Fruit fly (Drosophila melanogaster) whole organism, embryonic: ENCODE measurements around the gene Tom.
A peak's percentile ranks its signal among the peaks of the same experiment; 100 is the strongest.

Experiments
- Ada2b ChIP-seq: fragments of 200-800 bp; sonication (Bioruptor generic); IDR thresholded peaks from 2 replicates; pipeline ENCODE4 v1.3.6; 2022; ENCODE audit warnings: missing biosample characterization, missing genetic modification characterization
- Bdp1 ChIP-seq: fragments of 200-800 bp; sonication (Bioruptor generic); optimal IDR thresholded peaks from 3 replicates; lab custom pipeline; 2016; ENCODE audit warnings: missing biosample characterization, missing genetic modification characterization
- CG10959 ChIP-seq: fragments of 200-800 bp; sonication (Bioruptor generic); IDR thresholded peaks from 2 replicates; pipeline ENCODE4 v1.3.6; 2022; ENCODE audit warnings: missing biosample characterization, missing genetic modification characterization
- CG11560 ChIP-seq: fragments of 200-800 bp; sonication (Bioruptor generic); IDR thresholded peaks from 3 replicates; pipeline ENCODE4 v1.3.6; 2022; ENCODE audit warnings: missing biosample characterization, missing genetic modification characterization
- CG11695 ChIP-seq: fragments of 200-800 bp; sonication (Bioruptor generic); IDR thresholded peaks from 3 replicates; pipeline ENCODE4 v1.3.6; 2022; ENCODE audit warnings: missing biosample characterization, missing genetic modification characterization
- CG11696 ChIP-seq: fragments of 200-800 bp; sonication (Bioruptor generic); IDR thresholded peaks from 2 replicates; pipeline ENCODE4 v1.3.6; 2022; ENCODE audit warnings: missing biosample characterization, missing genetic modification characterization
- CG12236 ChIP-seq: fragments of 200-800 bp; sonication (Bioruptor generic); optimal IDR thresholded peaks from 2 replicates; lab custom pipeline; 2016; ENCODE audit warnings: missing biosample characterization, missing genetic modification characterization
- CG14710 ChIP-seq: fragments of 200-800 bp; sonication (Bioruptor generic); optimal IDR thresholded peaks from 3 replicates; lab custom pipeline; 2019; ENCODE audit warnings: missing biosample characterization, mild to moderate bottlenecking, missing genetic modification characterization, moderate library complexity
- CG1602 ChIP-seq: fragments of 200-800 bp; sonication (Bioruptor generic); optimal IDR thresholded peaks from 3 replicates; lab custom pipeline; 2016; ENCODE audit warnings: missing biosample characterization, missing genetic modification characterization
- CG1647 ChIP-seq: fragments of 200-800 bp; sonication (Bioruptor generic); optimal IDR thresholded peaks from 3 replicates; lab custom pipeline; 2016; ENCODE audit warnings: missing biosample characterization, missing genetic modification characterization
- CG2116 ChIP-seq: fragments of 200-800 bp; sonication (Bioruptor generic); optimal IDR thresholded peaks from 3 replicates; lab custom pipeline; 2018; ENCODE audit warnings: missing biosample characterization, mild to moderate bottlenecking, missing genetic modification characterization
- CG6272 ChIP-seq: fragments of 200-800 bp; sonication (Bioruptor generic); IDR thresholded peaks from 2 replicates; pipeline ENCODE4 v1.3.6; 2022; ENCODE audit warnings: missing biosample characterization, missing genetic modification characterization
- CG7987 ChIP-seq: fragments of 200-800 bp; sonication (Bioruptor generic); optimal IDR thresholded peaks from 2 replicates; lab custom pipeline; 2018; ENCODE audit warnings: missing biosample characterization, mild to moderate bottlenecking, missing genetic modification characterization, moderate library complexity
- CG8359 ChIP-seq: fragments of 200-800 bp; sonication (Bioruptor generic); optimal IDR thresholded peaks from 2 replicates; lab custom pipeline; 2017; ENCODE audit warnings: missing biosample characterization, mild to moderate bottlenecking, missing genetic modification characterization, borderline replicate concordance
- CG9215 ChIP-seq: fragments of 200-800 bp; sonication (Bioruptor generic); IDR thresholded peaks from 2 replicates; pipeline ENCODE4 v1.3.6; 2022; ENCODE audit warnings: missing biosample characterization, missing genetic modification characterization
- CrebB ChIP-seq: fragments of 200-800 bp; sonication (Bioruptor generic); optimal IDR thresholded peaks from 3 replicates; lab custom pipeline; 2018; ENCODE audit warnings: missing biosample characterization, mild to moderate bottlenecking, missing genetic modification characterization
- D ChIP-seq, 2 experiments: fragments of 200-800 bp in 1 of 2; fragments of >200 bp in 1 of 2; sonication (Bioruptor generic) in 1 of 2; optimal IDR thresholded peaks; 2 replicates in 1 of 2; 3 replicates in 1 of 2; lab custom pipeline; 2017; ENCODE audit warnings: mild to moderate bottlenecking in 1 of 2, missing biosample characterization in 1 of 2, missing genetic modification characterization in 1 of 2, missing genetic modification reagents in 1 of 2
- Deaf1 ChIP-seq: fragments of 200-800 bp; optimal IDR thresholded peaks from 3 replicates; lab custom pipeline; 2019; ENCODE audit warnings: missing biosample characterization, mild to moderate bottlenecking, missing genetic modification characterization, moderate library complexity
- Dfd ChIP-seq, 2 experiments: fragments of >200 bp; optimal IDR thresholded peaks; 2 replicates each; lab custom pipeline; 2017; ENCODE audit warnings: missing biosample characterization in 2 of 2, missing genetic modification characterization in 2 of 2
- E2f1 ChIP-seq: fragments of 200-800 bp; sonication (Bioruptor generic); IDR thresholded peaks from 2 replicates; pipeline ENCODE4 v1.3.6; 2022; ENCODE audit warnings: missing biosample characterization, missing genetic modification characterization
- Elba2 ChIP-seq: fragments of 200-800 bp; sonication (Bioruptor generic); optimal IDR thresholded peaks from 3 replicates; lab custom pipeline; 2016; ENCODE audit warnings: missing biosample characterization, missing genetic modification characterization
- Hr3 ChIP-seq: fragments of 200-800 bp; sonication (Bioruptor generic); optimal IDR thresholded peaks from 3 replicates; lab custom pipeline; 2016; ENCODE audit warnings: missing biosample characterization, missing genetic modification characterization
- Mad ChIP-seq: fragments of 200-800 bp; sonication (Bioruptor generic); optimal IDR thresholded peaks from 2 replicates; lab custom pipeline; 2016; ENCODE audit warnings: missing biosample characterization, missing genetic modification characterization
- Oli ChIP-seq: fragments of 200-800 bp; sonication (Bioruptor generic); optimal IDR thresholded peaks from 2 replicates; lab custom pipeline; 2018; ENCODE audit warnings: missing biosample characterization, mild to moderate bottlenecking, missing genetic modification characterization, moderate library complexity
- Optix ChIP-seq: fragments of 200-800 bp; sonication (Bioruptor generic); IDR thresholded peaks from 3 replicates; pipeline ENCODE4 v1.3.6; 2022; ENCODE audit warnings: missing biosample characterization, missing genetic modification characterization
- PHDP ChIP-seq: fragments of 200-800 bp; sonication (Bioruptor generic); optimal IDR thresholded peaks from 3 replicates; lab custom pipeline; 2018; ENCODE audit warnings: missing biosample characterization, mild to moderate bottlenecking, missing genetic modification characterization, moderate library complexity
- Rx ChIP-seq: fragments of 200-800 bp; sonication (Bioruptor generic); IDR thresholded peaks from 2 replicates; pipeline ENCODE4 v1.3.6; 2022; ENCODE audit warnings: missing biosample characterization, missing genetic modification characterization
- Sin3A ChIP-seq: fragments of >200 bp; optimal IDR thresholded peaks from 2 replicates; lab custom pipeline; 2018
- Sry-β ChIP-seq: fragments of 200-800 bp; sonication (Bioruptor generic); optimal IDR thresholded peaks from 2 replicates; lab custom pipeline; 2018; ENCODE audit warnings: missing biosample characterization, mild to moderate bottlenecking, missing genetic modification characterization, moderate library complexity
- Stat92E ChIP-seq, 3 experiments: fragments of >200 bp in 2 of 3; fragments of 200-800 bp in 1 of 3; sonication (Bioruptor generic) in 1 of 3; optimal IDR thresholded peaks; 2 replicates each; lab custom pipeline; 2017 to 2019; ENCODE audit warnings: missing biosample characterization in 3 of 3, missing genetic modification characterization in 3 of 3, mild to moderate bottlenecking in 1 of 3, moderate library complexity in 1 of 3
- chinmo ChIP-seq: fragments of 200-800 bp; sonication (Bioruptor generic); IDR thresholded peaks from 4 replicates; pipeline ENCODE4 v1.3.6; 2022; ENCODE audit warnings: missing biosample characterization, missing genetic modification characterization; ENCODE audit not compliant: partially characterized antibody
- dimm ChIP-seq: fragments of 200-800 bp; sonication (Bioruptor generic); IDR thresholded peaks from 2 replicates; pipeline ENCODE4 v1.3.6; 2022; ENCODE audit warnings: missing biosample characterization, missing genetic modification characterization
- ewg ChIP-seq: fragments of 200-800 bp; sonication (Bioruptor generic); optimal IDR thresholded peaks from 3 replicates; lab custom pipeline; 2017; ENCODE audit warnings: mild to moderate bottlenecking, missing biosample characterization, missing genetic modification reagents, missing genetic modification characterization
- gem ChIP-seq: fragments of 200-800 bp; sonication (Bioruptor generic); optimal IDR thresholded peaks from 2 replicates; lab custom pipeline; 2019; ENCODE audit warnings: missing biosample characterization, mild to moderate bottlenecking, missing genetic modification characterization, moderate library complexity
- gfzf ChIP-seq: fragments of 200-800 bp; sonication (Bioruptor generic); optimal IDR thresholded peaks from 2 replicates; lab custom pipeline; 2016; ENCODE audit warnings: missing biosample characterization, mild to moderate bottlenecking, missing genetic modification characterization, moderate library complexity
- grau ChIP-seq: fragments of 200-800 bp; optimal IDR thresholded peaks from 3 replicates; lab custom pipeline; 2019; ENCODE audit warnings: missing biosample characterization, mild to moderate bottlenecking, missing genetic modification characterization, moderate library complexity
- jigr1 ChIP-seq: fragments of 200-800 bp; sonication (Bioruptor generic); IDR thresholded peaks from 3 replicates; pipeline ENCODE4 v1.3.6; 2022; ENCODE audit warnings: missing biosample characterization, missing genetic modification characterization
- jumu ChIP-seq: fragments of 200-800 bp; sonication (Bioruptor generic); optimal IDR thresholded peaks from 3 replicates; lab custom pipeline; 2016; ENCODE audit warnings: missing biosample characterization, missing genetic modification characterization
- mam ChIP-seq: fragments of 200-800 bp; sonication (Bioruptor generic); optimal IDR thresholded peaks from 3 replicates; lab custom pipeline; 2016; ENCODE audit warnings: missing biosample characterization, missing genetic modification characterization
- mirr ChIP-seq: fragments of 200-800 bp; sonication (Bioruptor generic); optimal IDR thresholded peaks from 3 replicates; lab custom pipeline; 2018; ENCODE audit warnings: missing biosample characterization, mild to moderate bottlenecking, missing genetic modification characterization
- prd ChIP-seq, 3 experiments: fragments of >200 bp in 2 of 3; fragments of 200-800 bp in 1 of 3; sonication (Bioruptor generic) in 1 of 3; optimal IDR thresholded peaks in 2 of 3; IDR thresholded peaks in 1 of 3; 2 replicates in 2 of 3; 3 replicates in 1 of 3; pipeline versions ENCODE4 v1.3.6 to Lab custom; 2017 to 2022; ENCODE audit warnings: missing biosample characterization in 1 of 3, missing genetic modification characterization in 1 of 3
- repo ChIP-seq: fragments of 200-800 bp; sonication (Bioruptor generic); optimal IDR thresholded peaks from 2 replicates; lab custom pipeline; 2016; ENCODE audit warnings: missing biosample characterization, missing genetic modification characterization
- sens ChIP-seq: fragments of 200-800 bp; sonication (Bioruptor generic); peaks from one replicate; lab custom pipeline; 2016; ENCODE audit warnings: missing biosample characterization, missing genetic modification characterization
- seq ChIP-seq: fragments of 200-800 bp; sonication (Bioruptor generic); IDR thresholded peaks from 2 replicates; pipeline ENCODE4 v1.3.6; 2022; ENCODE audit warnings: missing biosample characterization, missing genetic modification characterization
- sna ChIP-seq: fragments of 200-800 bp; sonication (Bioruptor generic); IDR thresholded peaks from 2 replicates; pipeline ENCODE4 v1.3.6; 2022; ENCODE audit warnings: missing biosample characterization, missing genetic modification characterization; ENCODE audit not compliant: partially characterized antibody
- tap ChIP-seq: fragments of 200-800 bp; optimal IDR thresholded peaks from 3 replicates; lab custom pipeline; 2019; ENCODE audit warnings: missing biosample characterization, mild to moderate bottlenecking, missing genetic modification characterization, moderate library complexity
- unc-4 ChIP-seq: fragments of 200-800 bp; sonication (Bioruptor generic); IDR thresholded peaks from 2 replicates; pipeline ENCODE4 v1.3.6; 2022; ENCODE audit warnings: missing biosample characterization, missing genetic modification characterization; ENCODE audit not compliant: partially characterized antibody
- usp ChIP-seq: fragments of >200 bp; optimal IDR thresholded peaks from 2 replicates; lab custom pipeline; 2017; ENCODE audit warnings: missing biosample characterization, missing genetic modification characterization
- zen ChIP-seq: fragments of 200-800 bp; sonication (Bioruptor generic); optimal IDR thresholded peaks from 3 replicates; lab custom pipeline; 2018; ENCODE audit warnings: missing biosample characterization, mild to moderate bottlenecking, missing genetic modification characterization, moderate library complexity

The Tom gene

dm6 chr3L:14999284-15000019 lies 30.3 kb downstream of the Tom start, which contains the start of the genes mRpL39 and Prosbeta2 (continued):
- peak; percentile 90 for TF ChIP-seq CG14710 (tag; lab: Kevin White, UChicago)
- TF ChIP-seq seq (GFP tag; lab: Robert Waterston, UW) = no peak
- TF ChIP-seq Hr3 (GFP tag; lab: Kevin White, UChicago) = no peak
- no peak for TF ChIP-seq usp (GFP tag; lab: Kevin White, UChicago)
- TF ChIP-seq Deaf1 (tag; lab: Kevin White, UChicago) = no peak
- TF ChIP-seq Elba2 (GFP tag; lab: Kevin White, UChicago) = no peak
- TF ChIP-seq CG11560 (tag; lab: Robert Waterston, UW) = peak; percentile 52; the same call in 1 of the 3 replicates
- TF ChIP-seq PHDP (tag; lab: Kevin White, UChicago) = no peak
- peak; percentile 68 for TF ChIP-seq E2f1 (GFP tag; lab: Robert Waterston, UW)
- 0 out of 2 replicates have a peak, but pooled peaks have one; percentile 27 for TF ChIP-seq Rx
- TF ChIP-seq Dfd (GFP tag; optimal IDR thresholded peaks at IDR 0.05; lab: Kevin White, UChicago) = no peak
- no peak for TF ChIP-seq jumu (GFP tag; lab: Kevin White, UChicago)
- no peak for TF ChIP-seq dimm (GFP tag; lab: Robert Waterston, UW)
- no peak for TF ChIP-seq CrebB (tag; lab: Kevin White, UChicago)
- TF ChIP-seq CG1647 = no peak
- TF ChIP-seq CG12236 (GFP tag; lab: Kevin White, UChicago) = no peak
- no peak for TF ChIP-seq grau
- TF ChIP-seq Bdp1 (GFP tag; lab: Kevin White, UChicago) = no peak
- peak; percentile 85 for TF ChIP-seq CG6272 (GFP tag; lab: Robert Waterston, UW)
- TF ChIP-seq D (optimal IDR thresholded peaks at IDR 0.05; lab: Kevin White, UChicago) = no peak
- peak; percentile 30 for TF ChIP-seq D (GFP tag; optimal IDR thresholded peaks at IDR 0.05; lab: Kevin White, UChicago)
- TF ChIP-seq CG2116 (GFP tag; lab: Kevin White, UChicago) = peak; percentile 46
- TF ChIP-seq zen (tag; lab: Kevin White, UChicago) = peak; percentile 62
- peak; percentile 83 for TF ChIP-seq CG9215 (GFP tag; lab: Robert Waterston, UW)
- TF ChIP-seq CG7987 (GFP tag; lab: Kevin White, UChicago) = no peak
- TF ChIP-seq jigr1 (GFP tag; lab: Robert Waterston, UW) = no peak
- peak; percentile 69 for TF ChIP-seq sens
- no peak for TF ChIP-seq Oli (tag; lab: Kevin White, UChicago)
- no peak for TF ChIP-seq prd (optimal IDR thresholded peaks at IDR 0.05; lab: Kevin White, UChicago)
- TF ChIP-seq prd (GFP tag; IDR thresholded peaks at IDR 0.05; lab: Robert Waterston, UW) = peak; percentile 78
- peak; percentile 73 for TF ChIP-seq gem (tag; lab: Kevin White, UChicago)
- peak; percentile 56 for TF ChIP-seq Ada2b (GFP tag; lab: Robert Waterston, UW)
- no peak for TF ChIP-seq CG10959 (GFP tag; lab: Robert Waterston, UW)
- no peak for TF ChIP-seq gfzf (GFP tag; lab: Kevin White, UChicago)
- TF ChIP-seq repo = no peak
- TF ChIP-seq sna (GFP tag; lab: Robert Waterston, UW) = peak; percentile 98
- TF ChIP-seq unc-4 = peak; percentile 95
- peak; percentile 42; the same call in 1 of the 2 replicates for TF ChIP-seq CG11696 (GFP tag; lab: Robert Waterston, UW)
- peak; percentile 42; the same call in 1 of the 3 replicates for TF ChIP-seq Optix (GFP tag; lab: Robert Waterston, UW)
- no peak for TF ChIP-seq Stat92E (GFP tag; optimal IDR thresholded peaks at IDR 0.05; lab: Kevin White, UChicago)
- TF ChIP-seq CG11695 (GFP tag; lab: Robert Waterston, UW) = peak; percentile 61; the same call in 2 of the 3 replicates
- TF ChIP-seq CG8359 (GFP tag; lab: Kevin White, UChicago) = no peak
- TF ChIP-seq Sry-β (GFP tag; lab: Kevin White, UChicago) = peak; percentile 84
- TF ChIP-seq mam = no peak
- TF ChIP-seq mirr (GFP tag; lab: Kevin White, UChicago) = no peak
- TF ChIP-seq tap (tag; lab: Kevin White, UChicago) = peak; percentile 32
- 0 out of 4 replicates have a peak, but pooled peaks have one; percentile 18 for TF ChIP-seq chinmo (GFP tag; lab: Robert Waterston, UW)
- TF ChIP-seq Mad (GFP tag; lab: Kevin White, UChicago) = no peak
- TF ChIP-seq CG1602 = no peak
- TF ChIP-seq ewg (GFP tag; lab: Kevin White, UChicago) = no peak
- peak; percentile 49 for TF ChIP-seq Sin3A (lab: Kevin White, UChicago)
